Worm (Caenorhabditis elegans) whole organism, L3 larva: ENCODE results near the gene trpp-11.

Experiments
- fos-1 ChIP-seq: fragments of 150-350 bp; optimal IDR thresholded peaks from 2 replicates; lab custom pipeline; 2014; ENCODE audit warnings: missing biosample characterization, missing genetic modification characterization
- nhr-28 ChIP-seq: fragments of 150-350 bp; optimal IDR thresholded peaks from 2 replicates; lab custom pipeline; 2014; ENCODE audit warnings: missing biosample characterization, missing genetic modification characterization
- snpc-4 ChIP-seq: fragments of 150-350 bp; optimal IDR thresholded peaks from 2 replicates; lab custom pipeline; 2014; ENCODE audit warnings: missing biosample characterization, missing genetic modification characterization
- unc-62 ChIP-seq: fragments of 150-350 bp; sonication (generic microtip); optimal IDR thresholded peaks from 4 replicates; lab custom pipeline; 2014; ENCODE audit warnings: missing biosample characterization, missing genetic modification reagents, missing genetic modification characterization

- TF ChIP-seq snpc-4 (tag; lab: Kevin White, UChicago) = no peak
- no peak for TF ChIP-seq fos-1 (tag; lab: Kevin White, UChicago)
- no peak for TF ChIP-seq nhr-28
- TF ChIP-seq unc-62 (GFP tag; lab: Kevin White, UChicago) = no peak
These were observed 5.3 kb upstream of the trpp-11 start for ce11 chrIII:789604-790003.
